Fruit fly (Drosophila melanogaster): Measurements from ENCODE around the gene trr.

DNA sequence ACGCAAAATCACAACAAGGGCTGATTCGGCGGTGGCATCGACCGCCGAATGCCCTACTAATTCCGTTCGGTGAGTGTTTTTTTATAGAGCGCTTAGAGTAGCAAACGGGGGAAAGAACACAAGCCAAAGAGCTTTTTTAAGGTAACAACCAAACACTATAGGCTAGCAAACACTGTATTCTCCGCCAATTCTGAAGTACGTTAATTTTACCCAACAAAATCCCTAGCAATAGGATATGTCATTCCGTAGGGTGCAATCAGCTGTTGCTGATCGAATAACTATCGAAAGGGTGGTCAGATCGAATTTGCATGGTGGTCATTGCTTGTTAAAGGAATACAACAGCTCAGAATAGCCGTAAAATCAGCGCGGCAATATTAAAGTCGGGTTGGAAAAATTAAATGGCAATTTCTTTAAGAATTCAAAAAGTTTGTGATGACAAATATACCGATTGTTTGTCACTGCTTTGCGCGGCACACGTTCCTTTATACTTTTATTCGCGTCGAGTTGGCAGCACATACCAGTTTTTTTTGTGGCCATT lies 18.0 kb upstream of the trr start, which contains the start of gene mip130:
- TF ChIP-seq CG13204 (GFP tag; optimal IDR thresholded peaks at IDR 0.05) (no peak), CG15710 (tag; optimal IDR thresholded peaks at IDR 0.05) (peak; percentile 54), CG14655 (GFP tag; optimal IDR thresholded peaks at IDR 0.05) (no peak), Pif1A (GFP tag; optimal IDR thresholded peaks at IDR 0.05) (peak; percentile 59), gl (tag; optimal IDR thresholded peaks at IDR 0.05) (peak; percentile 21), CG8301 (tag; optimal IDR thresholded peaks at IDR 0.05) (peak; percentile 59), EcR (GFP tag; optimal IDR thresholded peaks at IDR 0.05) (peak; percentile 25)
